Fruit fly (Drosophila melanogaster) whole organism, adult: ENCODE results near the gene Scsalpha2.

Source experiments
- CG11617 ChIP-seq: fragments of 200-800 bp; sonication (Bioruptor generic); optimal IDR thresholded peaks from 2 replicates; lab custom pipeline; 2017; ENCODE audit warnings: mild to moderate bottlenecking, missing biosample characterization, missing genetic modification reagents, missing genetic modification characterization
- CG12768 ChIP-seq: fragments of 200-800 bp; sonication (Bioruptor generic); optimal IDR thresholded peaks from 2 replicates; lab custom pipeline; 2017; ENCODE audit warnings: missing biosample characterization, missing genetic modification characterization, mild to moderate bottlenecking, moderate library complexity, missing genetic modification reagents
- CG14711 ChIP-seq: fragments of 200-800 bp; sonication (Bioruptor generic); optimal IDR thresholded peaks from 2 replicates; lab custom pipeline; 2018; ENCODE audit warnings: missing biosample characterization, mild to moderate bottlenecking, missing genetic modification characterization, moderate library complexity
- CG1620 ChIP-seq: fragments of 200-800 bp; sonication (Bioruptor generic); optimal IDR thresholded peaks from 2 replicates; lab custom pipeline; 2016; ENCODE audit warnings: missing biosample characterization, missing genetic modification characterization
- CG33017 ChIP-seq: fragments of 200-800 bp; sonication (Bioruptor generic); optimal IDR thresholded peaks from 2 replicates; lab custom pipeline; 2018; ENCODE audit warnings: missing biosample characterization, mild to moderate bottlenecking, missing genetic modification characterization, moderate library complexity
- CG5204 ChIP-seq: fragments of 200-800 bp; sonication (Bioruptor generic); optimal IDR thresholded peaks from 2 replicates; lab custom pipeline; 2016; ENCODE audit warnings: missing biosample characterization, missing genetic modification characterization
- CG7045 ChIP-seq: fragments of 200-800 bp; sonication (Bioruptor generic); optimal IDR thresholded peaks from 2 replicates; lab custom pipeline; 2017; ENCODE audit warnings: missing biosample characterization, mild to moderate bottlenecking, missing genetic modification characterization
- CG7101 ChIP-seq: fragments of 200-800 bp; sonication (Bioruptor generic); optimal IDR thresholded peaks from 2 replicates; lab custom pipeline; 2018; ENCODE audit warnings: missing biosample characterization, mild to moderate bottlenecking, missing genetic modification characterization, moderate library complexity
- Clk ChIP-seq: fragments of 200-800 bp; sonication (Bioruptor generic); optimal IDR thresholded peaks from 2 replicates; lab custom pipeline; 2017; ENCODE audit warnings: missing biosample characterization, missing genetic modification characterization
- Crg-1 ChIP-seq: fragments of 200-800 bp; sonication (Bioruptor generic); optimal IDR thresholded peaks from 2 replicates; lab custom pipeline; 2016; ENCODE audit warnings: missing biosample characterization, missing genetic modification characterization
- Hr96 ChIP-seq: fragments of 200-800 bp; sonication (Bioruptor generic); optimal IDR thresholded peaks from 2 replicates; lab custom pipeline; 2016; ENCODE audit warnings: missing biosample characterization, missing genetic modification characterization
- Mnt ChIP-seq: fragments of 200-800 bp; sonication (Bioruptor generic); optimal IDR thresholded peaks from 2 replicates; lab custom pipeline; 2016; ENCODE audit warnings: missing biosample characterization, mild to moderate bottlenecking, missing genetic modification characterization
- bab1 ChIP-seq: fragments of 200-800 bp; sonication (Bioruptor generic); optimal IDR thresholded peaks from 3 replicates; lab custom pipeline; 2019; ENCODE audit warnings: missing biosample characterization, mild to moderate bottlenecking, missing genetic modification characterization, moderate library complexity
- cic ChIP-seq: fragments of 200-800 bp; sonication (Bioruptor generic); optimal IDR thresholded peaks from 2 replicates; lab custom pipeline; 2017; ENCODE audit warnings: missing biosample characterization, mild to moderate bottlenecking, missing genetic modification characterization, moderate library complexity
- cnc ChIP-seq, 2 experiments: fragments of >200 bp; optimal IDR thresholded peaks; 2 replicates each; lab custom pipeline; 2017
- kay ChIP-seq: fragments of 200-800 bp; sonication (Bioruptor generic); peaks from one replicate; lab custom pipeline; 2016; ENCODE audit warnings: missing biosample characterization, missing genetic modification characterization, borderline replicate concordance
- ovo ChIP-seq: fragments of 200-800 bp; sonication (Bioruptor generic); optimal IDR thresholded peaks from 2 replicates; lab custom pipeline; 2016; ENCODE audit warnings: missing biosample characterization, missing genetic modification characterization
- pad ChIP-seq: fragments of 200-800 bp; sonication (Bioruptor generic); optimal IDR thresholded peaks from 3 replicates; lab custom pipeline; 2017; ENCODE audit warnings: missing biosample characterization, missing genetic modification characterization, mild to moderate bottlenecking, moderate library complexity, missing genetic modification reagents
- tj ChIP-seq: fragments of 200-800 bp; sonication (Bioruptor generic); optimal IDR thresholded peaks from 3 replicates; lab custom pipeline; 2017; ENCODE audit warnings: missing biosample characterization, mild to moderate bottlenecking, missing genetic modification characterization, moderate library complexity
- toe ChIP-seq: fragments of 200-800 bp; sonication (Bioruptor generic); optimal IDR thresholded peaks from 2 replicates; lab custom pipeline; 2016; ENCODE audit warnings: missing biosample characterization, missing genetic modification characterization

Scsalpha2 gene

dm6 chr3R:19461218-19461526 is 1.7 kb downstream of the Scsalpha2 start:
- no peak for TF ChIP-seq Crg-1
- TF ChIP-seq cnc (optimal IDR thresholded peaks at IDR 0.05; lab: Kevin White, UChicago) = no peak
- TF ChIP-seq tj (GFP tag; lab: Kevin White, UChicago) = no peak
- no peak for TF ChIP-seq pad (GFP tag; lab: Kevin White, UChicago)

dm6 chr3R:19460409-19461217 is 2.3 kb downstream of the Scsalpha2 start, which contains the start of gene Dys:
Gene Dys, plus strand, starts transcription at chr3R:19461085.
- TF ChIP-seq Crg-1 (peak; percentile 71), CG11617 (GFP tag; lab: Kevin White, UChicago) (peak; percentile 91), CG7101 (tag; lab: Kevin White, UChicago) (peak; percentile 96), bab1 (GFP tag; lab: Kevin White, UChicago) (peak; percentile 2), CG33017 (peak; percentile 97), CG1620 (no peak), CG5204 (GFP tag; lab: Kevin White, UChicago) (peak; percentile 80), CG12768 (GFP tag; lab: Kevin White, UChicago) (peak; percentile 94), toe (GFP tag; lab: Kevin White, UChicago) (peak; percentile 29), Clk (GFP tag; lab: Kevin White, UChicago) (peak; percentile 80), tj (GFP tag; lab: Kevin White, UChicago) (peak; percentile 41), pad (GFP tag; lab: Kevin White, UChicago) (peak; percentile 79), cic (peak; percentile 97), Hr96 (peak; percentile 68), ovo (GFP tag; lab: Kevin White, UChicago) (no peak), CG7045 (peak; percentile 83), cnc (optimal IDR thresholded peaks at IDR 0.05; lab: Kevin White, UChicago) (no peak), Mnt (GFP tag; lab: Kevin White, UChicago) (peak; percentile 62), CG14711 (tag; lab: Kevin White, UChicago) (peak; percentile 91), kay (GFP tag; lab: Kevin White, UChicago) (peak; percentile 70)

- TF ChIP-seq CG11617 (GFP tag; lab: Kevin White, UChicago) (no peak), CG1620 (no peak), tj (GFP tag; lab: Kevin White, UChicago) (no peak), bab1 (GFP tag; lab: Kevin White, UChicago) (no peak), Crg-1 (no peak), pad (GFP tag; lab: Kevin White, UChicago) (no peak), CG5204 (GFP tag; lab: Kevin White, UChicago) (no peak), cnc (optimal IDR thresholded peaks at IDR 0.05; lab: Kevin White, UChicago) (no peak), CG33017 (no peak), ovo (GFP tag; lab: Kevin White, UChicago) (no peak), kay (GFP tag; lab: Kevin White, UChicago) (no peak), toe (GFP tag; lab: Kevin White, UChicago) (no peak)
These were observed 37.8 kb downstream of the Scsalpha2 start, which contains the start of gene CG3517 for dm6 chr3R:19425099-19425498. Gene CG3517, minus strand, starts transcription at chr3R:19425199.

- no peak for TF ChIP-seq Hr96
- no peak for TF ChIP-seq bab1 (GFP tag; lab: Kevin White, UChicago)
- TF ChIP-seq CG5204 (GFP tag; lab: Kevin White, UChicago) = no peak
These were observed 50.4 kb downstream of the Scsalpha2 start, which contains the start of gene CG31221 for dm6 chr3R:19412434-19412833. Gene CG31221, plus strand, starts transcription at chr3R:19412689.
